Worm (Caenorhabditis elegans) whole organism, midembryonic: ENCODE results near the gene F54D5.3.

ENCODE experiments used
- T22C8.4 ChIP-seq: fragments of 200-800 bp; sonication (Bioruptor generic); IDR thresholded peaks from 2 replicates; pipeline ENCODE4 v1.3.6; 2022; ENCODE audit warnings: missing genetic modification characterization, missing compliant biosample characterization
- cog-1 ChIP-seq: sonication (generic microtip); optimal IDR thresholded peaks from 2 replicates; lab custom pipeline; 2016; ENCODE audit warnings: missing genetic modification characterization, missing compliant biosample characterization
- flt-1 ChIP-seq: fragments of 200-800 bp; sonication (Bioruptor generic); IDR thresholded peaks from 2 replicates; pipeline ENCODE4 v1.3.6; 2022; ENCODE audit warnings: missing genetic modification characterization, missing compliant biosample characterization
- klf-2 ChIP-seq: fragments of 200-800 bp; sonication (Bioruptor generic); conservative IDR thresholded peaks from 2 replicates; pipeline ENCODE4 v1.3.6; 2022; ENCODE audit warnings: missing genetic modification reagents, missing genetic modification characterization, missing compliant biosample characterization
- med-1 ChIP-seq: sonication (generic microtip); optimal IDR thresholded peaks from 2 replicates; lab custom pipeline; 2017; ENCODE audit warnings: missing genetic modification characterization, mild to moderate bottlenecking, missing compliant biosample characterization, antibody characterized with exemption, missing genetic modification reagents; ENCODE audit not compliant: insufficient read depth
- ref-1 ChIP-seq: fragments of 200-800 bp; sonication (Bioruptor generic); conservative IDR thresholded peaks from 2 replicates; pipeline ENCODE4 v1.3.6; 2022; ENCODE audit warnings: missing genetic modification reagents, missing genetic modification characterization, missing compliant biosample characterization
- tab-1 ChIP-seq: fragments of 200-800 bp; sonication (Bioruptor generic); IDR thresholded peaks from 2 replicates; pipeline ENCODE4 v1.3.6; 2022; ENCODE audit warnings: missing genetic modification characterization, missing compliant biosample characterization
- ztf-23 ChIP-seq: fragments of 200-800 bp; sonication (Bioruptor generic); IDR thresholded peaks from 2 replicates; pipeline ENCODE4 v1.3.6; 2022; ENCODE audit warnings: missing genetic modification reagents, missing genetic modification characterization, missing compliant biosample characterization
- ztf-29 ChIP-seq: fragments of 200-800 bp; sonication (Bioruptor generic); IDR thresholded peaks from 2 replicates; pipeline ENCODE4 v1.3.6; 2022; ENCODE audit warnings: missing genetic modification reagents, missing genetic modification characterization, missing compliant biosample characterization

The F54D5.3 gene

DNA sequence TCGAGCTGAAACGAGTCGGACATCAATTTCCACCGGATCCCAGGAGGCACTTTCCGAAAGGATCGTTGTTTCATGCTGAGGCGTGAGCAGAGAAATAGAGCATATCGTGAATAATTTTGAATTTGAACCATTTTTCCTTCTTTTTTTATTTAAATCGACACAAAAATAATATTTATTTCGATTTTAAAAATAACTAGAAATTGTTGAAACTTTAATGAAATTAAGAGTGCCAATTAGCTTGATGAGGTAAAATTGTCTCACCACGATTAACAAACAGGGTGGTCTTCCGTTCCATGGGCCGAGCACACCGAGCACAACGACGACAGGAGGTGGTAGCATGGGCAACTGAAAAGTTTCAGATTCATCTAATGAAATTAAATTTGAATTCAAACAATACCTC, 16.7 kb downstream of the F54D5.3 start:
- no peak for TF ChIP-seq med-1 (GFP tag; lab: Kevin White, UChicago)
- no peak for TF ChIP-seq T22C8.4 (GFP tag; lab: Robert Waterston, UW)
- TF ChIP-seq klf-2 (GFP tag; lab: Robert Waterston, UW): no peak
- no peak for TF ChIP-seq tab-1 (GFP tag; lab: Robert Waterston, UW)
- no peak for TF ChIP-seq cog-1 (tag; lab: Kevin White, UChicago)
- TF ChIP-seq flt-1: no peak
- no peak for TF ChIP-seq ztf-23 (GFP tag; lab: Robert Waterston, UW)
- TF ChIP-seq ztf-29 (GFP tag; lab: Robert Waterston, UW): no peak

DNA sequence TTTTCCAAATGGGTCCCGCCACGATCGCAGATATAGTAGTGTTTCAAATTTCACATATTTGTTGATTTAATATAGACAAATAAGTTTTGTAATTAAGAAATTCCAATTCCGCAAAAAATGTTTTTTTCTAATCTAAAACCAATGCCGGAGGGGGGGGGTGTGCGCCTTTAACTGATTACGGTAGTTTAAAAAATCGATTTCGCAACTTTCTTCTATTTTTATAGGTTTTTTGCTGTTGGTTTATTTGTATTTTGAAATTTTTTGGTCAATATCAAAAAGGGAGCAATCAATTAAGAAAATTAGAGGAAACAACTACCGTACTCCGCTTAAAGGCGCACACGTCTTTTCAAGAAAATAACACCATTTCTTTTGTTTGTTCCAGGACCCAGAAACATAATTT, 20.0 kb downstream of the F54D5.3 start:
- no peak for TF ChIP-seq ref-1
- TF ChIP-seq ztf-29 (GFP tag; lab: Robert Waterston, UW): no peak
- TF ChIP-seq cog-1 (tag; lab: Kevin White, UChicago): no peak
- no peak for TF ChIP-seq T22C8.4 (GFP tag; lab: Robert Waterston, UW)
- no peak for TF ChIP-seq ztf-23 (GFP tag; lab: Robert Waterston, UW)
- TF ChIP-seq klf-2 (GFP tag; lab: Robert Waterston, UW): no peak
- no peak for TF ChIP-seq flt-1
- no peak for TF ChIP-seq med-1 (GFP tag; lab: Kevin White, UChicago)
- no peak for TF ChIP-seq tab-1 (GFP tag; lab: Robert Waterston, UW)

DNA sequence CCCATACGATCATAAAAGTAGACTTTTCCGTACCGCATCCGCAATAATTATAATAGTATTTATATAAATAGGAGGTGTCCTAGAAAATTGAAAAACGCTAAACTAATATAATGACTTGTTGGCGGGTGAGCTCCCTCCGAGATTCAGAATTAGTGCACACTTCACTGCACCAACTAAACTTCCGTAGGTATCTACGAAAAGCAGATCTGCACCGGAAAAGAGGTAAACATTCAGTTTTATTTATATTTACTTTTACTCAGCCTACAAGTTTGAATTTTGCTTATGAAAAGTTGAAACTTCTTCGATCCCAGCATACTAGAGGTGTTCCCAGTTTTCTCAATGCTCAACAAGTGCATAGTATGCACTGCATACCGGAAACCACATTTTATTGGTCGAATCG, 20.4 kb downstream of the F54D5.3 start, which contains the start of gene F07A11.1:
Gene F07A11.1 (minus strand): TSS at position 101 of the 400 bp plus-strand sequence.
- TF ChIP-seq tab-1 (GFP tag; lab: Robert Waterston, UW) (no peak), med-1 (GFP tag; lab: Kevin White, UChicago) (no peak), T22C8.4 (GFP tag; lab: Robert Waterston, UW) (no peak), klf-2 (GFP tag; lab: Robert Waterston, UW) (no peak), cog-1 (tag; lab: Kevin White, UChicago) (no peak), flt-1 (no peak), ref-1 (no peak), ztf-29 (GFP tag; lab: Robert Waterston, UW) (no peak), ztf-23 (GFP tag; lab: Robert Waterston, UW) (no peak)

DNA sequence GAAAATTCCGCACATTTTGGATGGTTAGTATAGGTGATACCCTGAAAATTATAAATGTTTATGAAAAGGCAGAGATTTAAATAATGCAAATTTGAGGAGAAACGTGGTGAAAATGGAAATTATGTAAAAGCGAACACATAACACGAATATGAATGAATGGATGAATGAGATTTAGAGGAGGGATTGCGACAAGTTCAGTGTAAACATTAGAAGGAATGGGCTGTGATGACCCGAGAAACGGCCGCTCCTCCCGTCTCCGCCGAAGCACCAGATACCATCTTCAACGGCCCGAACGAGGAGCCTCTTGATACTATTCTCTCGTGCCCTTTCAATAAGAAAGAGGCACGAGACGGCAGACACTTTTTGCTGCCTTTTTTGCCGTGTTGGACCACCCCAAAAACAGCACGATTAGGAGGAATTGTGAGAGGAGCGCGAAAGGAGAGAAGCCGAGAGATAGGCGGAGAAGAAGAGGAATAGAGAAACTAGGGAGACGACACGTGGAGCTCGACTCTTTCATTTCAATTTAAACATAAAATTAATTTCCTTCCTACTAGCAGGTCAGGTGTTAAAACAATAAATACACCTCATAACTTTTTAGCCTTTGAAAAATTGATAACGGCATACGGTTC, 23.9 kb downstream of the F54D5.3 start, which contains the start of gene gfat-1:
Gene gfat-1 (minus strand): TSS at position 51 of the 629 bp plus-strand sequence.
- TF ChIP-seq ztf-29 (GFP tag; lab: Robert Waterston, UW): no peak
- no peak for TF ChIP-seq ztf-23 (GFP tag; lab: Robert Waterston, UW)
- TF ChIP-seq klf-2 (GFP tag; lab: Robert Waterston, UW): no peak
- no peak for TF ChIP-seq tab-1 (GFP tag; lab: Robert Waterston, UW)

DNA sequence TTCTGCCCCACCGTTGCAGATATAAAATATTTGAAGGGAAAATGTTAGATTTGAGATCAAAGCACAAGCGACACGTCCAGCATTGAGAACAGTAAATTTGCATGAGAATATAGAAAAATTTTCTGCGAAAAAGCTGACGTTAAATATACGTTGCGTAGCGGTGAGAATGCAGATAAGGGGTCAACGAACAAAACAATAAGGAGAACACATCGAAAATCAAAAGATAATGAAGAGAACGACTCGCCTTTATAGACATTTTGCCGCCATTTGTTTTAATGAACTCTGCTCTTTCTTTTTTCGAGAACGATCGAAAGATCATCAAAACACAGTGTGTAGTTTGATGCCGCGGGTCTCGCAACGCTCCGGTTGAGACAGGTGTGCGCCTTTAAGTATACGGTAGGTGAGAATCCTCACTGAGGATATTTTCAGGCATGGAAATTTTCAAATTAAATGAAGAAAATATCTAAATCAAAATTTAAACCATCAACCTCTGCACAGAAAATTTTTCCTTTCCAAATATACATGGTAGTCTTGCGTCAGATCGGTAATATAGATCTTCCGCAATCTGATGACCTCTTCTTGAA, 24.6 kb downstream of the F54D5.3 start:
- no peak for TF ChIP-seq ztf-23 (GFP tag; lab: Robert Waterston, UW)
- no peak for TF ChIP-seq med-1 (GFP tag; lab: Kevin White, UChicago)
- no peak for TF ChIP-seq tab-1 (GFP tag; lab: Robert Waterston, UW)
- no peak for TF ChIP-seq cog-1 (tag; lab: Kevin White, UChicago)
- no peak for TF ChIP-seq klf-2 (GFP tag; lab: Robert Waterston, UW)
- TF ChIP-seq T22C8.4 (GFP tag; lab: Robert Waterston, UW): no peak
- no peak for TF ChIP-seq ref-1
- no peak for TF ChIP-seq ztf-29 (GFP tag; lab: Robert Waterston, UW)
- TF ChIP-seq flt-1: no peak

DNA sequence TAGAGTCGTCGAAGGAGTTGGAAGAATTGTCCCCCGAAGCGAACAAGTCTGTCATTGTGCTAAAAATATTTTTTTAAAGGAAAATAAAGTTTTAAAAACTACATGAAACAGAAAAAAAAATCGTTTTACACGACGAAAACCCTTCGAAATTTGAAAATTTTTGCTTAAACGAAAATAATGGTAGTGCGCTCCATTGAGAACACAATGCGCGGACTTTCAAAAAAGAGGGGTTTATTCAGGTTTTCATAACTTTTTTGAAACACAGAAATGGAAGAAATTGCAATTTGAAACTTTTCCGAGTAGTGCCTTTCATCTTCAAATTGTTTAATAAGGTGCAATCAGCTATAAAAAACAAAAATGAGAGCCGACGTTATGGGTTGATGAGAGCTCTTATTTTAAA, 28.1 kb downstream of the F54D5.3 start, which contains the start of gene npp-5:
Gene npp-5 (minus strand): TSS at position 59 of the 400 bp plus-strand sequence.
- TF ChIP-seq klf-2 (GFP tag; lab: Robert Waterston, UW) (no peak), ztf-23 (GFP tag; lab: Robert Waterston, UW) (no peak), flt-1 (no peak), cog-1 (tag; lab: Kevin White, UChicago) (no peak), med-1 (GFP tag; lab: Kevin White, UChicago) (no peak)

DNA sequence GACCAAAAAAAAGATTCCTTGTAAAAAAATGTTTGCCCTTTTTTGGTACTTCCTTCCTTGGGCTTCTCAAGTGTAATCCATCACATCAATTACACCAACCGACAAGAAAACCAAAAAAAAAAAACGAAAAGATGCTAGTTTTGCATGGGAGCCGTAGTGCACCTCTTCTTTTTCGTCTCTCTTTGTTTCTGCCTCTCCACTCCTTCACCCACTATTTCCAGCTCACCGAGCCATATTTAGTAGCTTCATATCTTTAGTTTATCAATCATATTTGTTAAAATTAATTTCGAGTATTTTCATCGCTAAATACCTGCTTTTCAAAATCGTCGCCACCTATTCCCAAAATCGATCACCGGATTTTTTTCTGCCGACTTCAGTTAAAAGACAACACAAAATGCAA, 29.1 kb downstream of the F54D5.3 start, which contains the start of gene F07A11.4:
Gene F07A11.4 (plus strand): TSS at position 301 of the 400 bp plus-strand sequence.
- TF ChIP-seq tab-1 (GFP tag; lab: Robert Waterston, UW): no peak
- TF ChIP-seq flt-1: no peak
- TF ChIP-seq T22C8.4 (GFP tag; lab: Robert Waterston, UW): no peak
- no peak for TF ChIP-seq ref-1
- TF ChIP-seq ztf-23 (GFP tag; lab: Robert Waterston, UW): no peak
- no peak for TF ChIP-seq ztf-29 (GFP tag; lab: Robert Waterston, UW)
- TF ChIP-seq med-1 (GFP tag; lab: Kevin White, UChicago): no peak
- no peak for TF ChIP-seq klf-2 (GFP tag; lab: Robert Waterston, UW)
- no peak for TF ChIP-seq cog-1 (tag; lab: Kevin White, UChicago)

DNA sequence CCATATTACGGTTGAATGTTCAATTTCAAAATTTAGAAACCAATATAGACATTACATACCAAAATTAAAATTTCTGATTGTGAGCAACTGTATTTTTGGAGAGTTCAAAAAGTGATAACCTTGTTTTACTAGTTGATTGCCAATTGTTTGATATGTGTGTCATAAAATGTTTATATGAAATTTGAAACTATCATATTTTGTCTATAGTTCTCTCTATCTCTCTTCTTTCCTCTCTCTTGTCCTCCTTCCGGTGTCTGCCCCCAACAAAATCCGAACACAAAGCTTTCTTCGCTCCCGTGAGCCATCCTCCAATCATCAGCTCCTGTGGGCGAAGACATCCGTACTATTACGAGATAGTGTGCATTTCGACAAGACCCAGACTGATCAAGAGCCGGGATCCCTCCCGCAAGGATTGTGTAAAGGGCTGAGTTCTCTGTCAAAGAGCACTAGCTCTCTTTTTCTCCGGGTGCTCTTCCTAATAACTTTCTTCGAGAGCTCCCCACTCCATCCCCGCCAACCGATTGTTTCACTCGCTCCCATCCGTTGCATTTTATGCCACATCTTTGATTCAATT, 30.9 kb downstream of the F54D5.3 start:
- TF ChIP-seq cog-1 (tag; lab: Kevin White, UChicago): no peak
- TF ChIP-seq klf-2 (GFP tag; lab: Robert Waterston, UW): no peak
- no peak for TF ChIP-seq flt-1

DNA sequence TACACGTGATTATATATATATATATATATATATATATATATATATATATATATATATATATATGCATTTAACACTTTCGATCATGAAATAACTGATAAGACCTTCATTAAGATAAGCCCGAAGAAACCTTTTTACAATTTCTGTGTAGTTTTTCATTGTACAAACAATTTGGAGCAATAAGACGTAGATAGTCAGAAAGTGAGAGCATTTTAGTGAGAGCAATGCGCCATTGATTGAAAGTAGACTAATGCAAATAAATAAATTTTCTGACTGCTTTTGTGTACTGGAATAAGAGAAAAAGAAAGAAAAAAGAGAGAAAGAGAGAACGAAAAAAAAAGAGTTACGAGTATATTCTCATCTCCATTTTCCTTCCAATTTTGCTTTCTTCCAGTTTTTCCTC, 33.0 kb downstream of the F54D5.3 start:
- no peak for TF ChIP-seq med-1 (GFP tag; lab: Kevin White, UChicago)
- TF ChIP-seq klf-2 (GFP tag; lab: Robert Waterston, UW): no peak
- TF ChIP-seq ztf-29 (GFP tag; lab: Robert Waterston, UW): no peak
- TF ChIP-seq tab-1 (GFP tag; lab: Robert Waterston, UW): no peak
- no peak for TF ChIP-seq flt-1
- no peak for TF ChIP-seq T22C8.4 (GFP tag; lab: Robert Waterston, UW)
- no peak for TF ChIP-seq ztf-23 (GFP tag; lab: Robert Waterston, UW)
- TF ChIP-seq cog-1 (tag; lab: Kevin White, UChicago): no peak
- TF ChIP-seq ref-1: no peak
